Fruit fly (Drosophila melanogaster) S2 (cell line): Measurements from ENCODE around the gene eIF3e.

Experiments used
- CG8478 ChIP-seq: fragments of >200 bp; optimal IDR thresholded peaks from 2 replicates; lab custom pipeline; 2018
- CTCF ChIP-seq, 2 experiments: fragments of >200 bp; optimal IDR thresholded peaks; 2 replicates each; lab custom pipeline; 2018

dm6 chr3L:16769866-16770265, 16.9 kb downstream of the eIF3e start:
- peak; percentile 88 to 94 for TF ChIP-seq CTCF (optimal IDR thresholded peaks at IDR 0.05; lab: Kevin White, UChicago)
- TF ChIP-seq CG8478 (lab: Kevin White, UChicago), result no peak
